Fruit fly (Drosophila melanogaster): ENCODE data around the gene CG3473.

- TF ChIP-seq bcd (GFP tag; optimal IDR thresholded peaks at IDR 0.05) (no peak), slbo (GFP tag; IDR thresholded peaks at IDR 0.05) (no peak), CG4707 (GFP tag; optimal IDR thresholded peaks at IDR 0.05) (no peak)
Measured at dm6 chr2L:14516360-14516759, 47.2 kb downstream of the CG3473 start.

Measured in whole organism, embryonic.